Worm (Caenorhabditis elegans) whole organism, L4 larva: ENCODE measurements around the gene Y49F6B.19.
A peak's percentile ranks its signal among the peaks of the same experiment; 100 is the strongest.

ENCODE experiments used
- F26F4.8 ChIP-seq: fragments of 200-800 bp; sonication (Bioruptor generic); conservative IDR thresholded peaks from 2 replicates; pipeline ENCODE4 v1.3.6; 2022; ENCODE audit warnings: missing genetic modification characterization, missing compliant biosample characterization
- F44E2.7 ChIP-seq: fragments of 200-800 bp; sonication (Bioruptor generic); IDR thresholded peaks from 2 replicates; pipeline ENCODE4 v2.1.2; 2022; ENCODE audit warnings: missing genetic modification characterization, missing compliant biosample characterization
- F49E8.2 ChIP-seq: sonication (generic microtip); optimal IDR thresholded peaks from 2 replicates; lab custom pipeline; 2016; ENCODE audit warnings: missing compliant biosample characterization, mild to moderate bottlenecking, missing genetic modification characterization, borderline replicate concordance
- T26A8.4 ChIP-seq: fragments of 200-800 bp; sonication (Bioruptor generic); IDR thresholded peaks from 2 replicates; pipeline ENCODE4 v1.3.6; 2022; ENCODE audit warnings: missing genetic modification characterization, missing compliant biosample characterization
- Y75B8A.6 ChIP-seq: fragments of 200-800 bp; sonication (Bioruptor generic); IDR thresholded peaks from 2 replicates; pipeline ENCODE4 v1.3.6; 2022; ENCODE audit warnings: missing genetic modification reagents, missing genetic modification characterization, missing compliant biosample characterization
- aha-1 ChIP-seq: fragments of 150-350 bp; peaks from one replicate; lab custom pipeline; 2014; ENCODE audit warnings: missing biosample characterization, missing genetic modification characterization
- aly-2 ChIP-seq: sonication (generic microtip); optimal IDR thresholded peaks from 2 replicates; lab custom pipeline; 2018; ENCODE audit warnings: missing biosample characterization, missing genetic modification characterization
- ama-1 ChIP-seq: fragments of 150-350 bp; optimal IDR thresholded peaks from 2 replicates; lab custom pipeline; 2014; ENCODE audit warnings: inconsistent platforms, mixed read lengths
- ceh-20 ChIP-seq: fragments of 200-800 bp; sonication (Bioruptor generic); IDR thresholded peaks from 2 replicates; pipeline ENCODE4 v1.3.6; 2022; ENCODE audit warnings: missing genetic modification reagents, missing genetic modification characterization, missing compliant biosample characterization
- ceh-28 ChIP-seq: fragments of 150-350 bp; optimal IDR thresholded peaks from 2 replicates; lab custom pipeline; 2014; ENCODE audit warnings: missing biosample characterization, missing genetic modification reagents, missing genetic modification characterization
- cey-2 ChIP-seq: sonication (generic microtip); optimal IDR thresholded peaks from 3 replicates; lab custom pipeline; 2017; ENCODE audit warnings: missing genetic modification characterization, mild to moderate bottlenecking, missing compliant biosample characterization, antibody characterized with exemption, borderline replicate concordance; ENCODE audit not compliant: insufficient read depth
- daf-8 ChIP-seq: fragments of 200-800 bp; sonication (Bioruptor generic); IDR thresholded peaks from 2 replicates; pipeline ENCODE4 v1.3.6; 2022; ENCODE audit warnings: missing genetic modification characterization, missing compliant biosample characterization
- dmd-9 ChIP-seq: fragments of 200-800 bp; sonication (Bioruptor generic); IDR thresholded peaks from 2 replicates; pipeline ENCODE4 v1.3.6; 2022; ENCODE audit warnings: missing genetic modification reagents, missing genetic modification characterization, missing compliant biosample characterization
- hif-1 ChIP-seq, 2 experiments: sonication (generic microtip); optimal IDR thresholded peaks; 2 replicates each; lab custom pipeline; 2016 to 2017; ENCODE audit warnings: missing compliant biosample characterization in 2 of 2, missing genetic modification characterization in 2 of 2, missing genetic modification reagents in 2 of 2, missing genotype in 2 of 2, mild to moderate bottlenecking in 1 of 2
- hmg-1.1 ChIP-seq: fragments of 200-800 bp; sonication (Bioruptor generic); IDR thresholded peaks from 2 replicates; pipeline ENCODE4 v1.3.6; 2022; ENCODE audit warnings: missing genetic modification reagents, missing genetic modification characterization, missing compliant biosample characterization
- lim-7 ChIP-seq: fragments of 200-800 bp; sonication (Bioruptor generic); IDR thresholded peaks from 2 replicates; pipeline ENCODE4 v1.3.6; 2022; ENCODE audit warnings: missing genetic modification characterization, missing compliant biosample characterization
- lin-1 ChIP-seq: fragments of 200-800 bp; sonication (Bioruptor generic); IDR thresholded peaks from 2 replicates; pipeline ENCODE4 v1.3.6; 2022; ENCODE audit warnings: missing genetic modification reagents, missing genetic modification characterization, missing compliant biosample characterization
- lin-13 ChIP-seq: fragments of 150-350 bp; optimal IDR thresholded peaks from 2 replicates; lab custom pipeline; 2014; ENCODE audit warnings: missing biosample characterization, missing genetic modification reagents, missing genetic modification characterization
- lsy-2 ChIP-seq, 2 experiments: fragments of 150-350 bp in 1 of 2; sonication (generic microtip) in 1 of 2; optimal IDR thresholded peaks; 2 replicates each; lab custom pipeline; 2014 to 2017; ENCODE audit warnings: missing biosample characterization in 2 of 2, missing genetic modification characterization in 2 of 2
- madf-5 ChIP-seq, 2 experiments: fragments of 200-800 bp; sonication (Bioruptor generic); IDR thresholded peaks; 2 replicates each; pipeline ENCODE4 v1.3.6; 2022; ENCODE audit warnings: missing compliant biosample characterization in 2 of 2, missing genetic modification characterization in 2 of 2
- mdl-1 ChIP-seq, 2 experiments: fragments of 150-350 bp in 1 of 2; sonication (generic microtip) in 1 of 2; optimal IDR thresholded peaks; 2 replicates each; lab custom pipeline; 2014 to 2017; ENCODE audit warnings: missing biosample characterization in 2 of 2, missing genetic modification characterization in 2 of 2
- nhr-11 ChIP-seq: fragments of 150-350 bp; optimal IDR thresholded peaks from 2 replicates; lab custom pipeline; 2014; ENCODE audit warnings: missing biosample characterization, missing genetic modification characterization
- nhr-28 ChIP-seq: fragments of 150-350 bp; optimal IDR thresholded peaks from 2 replicates; lab custom pipeline; 2014; ENCODE audit warnings: missing biosample characterization, missing genetic modification characterization
- snpc-1.2 ChIP-seq: fragments of 200-800 bp; sonication (Bioruptor generic); IDR thresholded peaks from 2 replicates; pipeline ENCODE4 v1.3.6; 2022; ENCODE audit warnings: missing genetic modification reagents, missing genetic modification characterization, missing compliant biosample characterization
- snpc-4 ChIP-seq: fragments of 150-350 bp; optimal IDR thresholded peaks from 2 replicates; lab custom pipeline; 2014; ENCODE audit warnings: missing biosample characterization, missing genetic modification characterization
- unc-130 ChIP-seq: sonication (generic microtip); optimal IDR thresholded peaks from 2 replicates; lab custom pipeline; 2016; ENCODE audit warnings: missing genetic modification reagents, missing genetic modification characterization, missing compliant biosample characterization
- unc-39 ChIP-seq: sonication (generic microtip); optimal IDR thresholded peaks from 2 replicates; lab custom pipeline; 2017; ENCODE audit warnings: missing biosample characterization, missing genetic modification characterization
- unc-62 ChIP-seq, 3 experiments: fragments of 150-350 bp in 1 of 3; sonication (generic microtip); optimal IDR thresholded peaks in 2 of 3; peaks in 1 of 3; 1 replicate in 1 of 3; 2 replicates in 2 of 3; lab custom pipeline; 2014 to 2017; ENCODE audit warnings: missing biosample characterization in 3 of 3, missing genetic modification characterization in 3 of 3, missing genetic modification reagents in 3 of 3, missing genotype in 1 of 3
- vab-7 ChIP-seq: fragments of 200-800 bp; sonication (Bioruptor generic); IDR thresholded peaks from 2 replicates; pipeline ENCODE4 v1.3.6; 2022; ENCODE audit warnings: missing genetic modification reagents, missing genetic modification characterization, missing compliant biosample characterization
- zag-1 ChIP-seq: fragments of 150-350 bp; optimal IDR thresholded peaks from 2 replicates; lab custom pipeline; 2014; ENCODE audit warnings: missing biosample characterization, missing genetic modification characterization
- zfp-3 ChIP-seq: fragments of 200-800 bp; sonication (Bioruptor generic); conservative IDR thresholded peaks from 2 replicates; pipeline ENCODE4 v1.3.6; 2022; ENCODE audit warnings: missing genetic modification reagents, missing genetic modification characterization, missing compliant biosample characterization
- ztf-7 ChIP-seq: fragments of 150-350 bp; optimal IDR thresholded peaks from 2 replicates; lab custom pipeline; 2014; ENCODE audit warnings: missing biosample characterization, missing genetic modification characterization

Y49F6B.19 gene

ce11 chrII:3477171-3477570 is 35.0 kb downstream of the Y49F6B.19 start, which contains the start of gene fbxb-104:
Gene fbxb-104, minus strand, starts transcription at chrII:3477271.
- no peak for TF ChIP-seq unc-39 (tag; lab: Kevin White, UChicago)
- peak in 1 of 2 experiments; percentile 9 for TF ChIP-seq unc-62 (GFP tag; optimal IDR thresholded peaks at IDR 0.05 in 1 of 2; lab: Kevin White, UChicago)
- no peak for TF ChIP-seq unc-62 (tag; optimal IDR thresholded peaks at IDR 0.05; lab: Kevin White, UChicago)

DNA sequence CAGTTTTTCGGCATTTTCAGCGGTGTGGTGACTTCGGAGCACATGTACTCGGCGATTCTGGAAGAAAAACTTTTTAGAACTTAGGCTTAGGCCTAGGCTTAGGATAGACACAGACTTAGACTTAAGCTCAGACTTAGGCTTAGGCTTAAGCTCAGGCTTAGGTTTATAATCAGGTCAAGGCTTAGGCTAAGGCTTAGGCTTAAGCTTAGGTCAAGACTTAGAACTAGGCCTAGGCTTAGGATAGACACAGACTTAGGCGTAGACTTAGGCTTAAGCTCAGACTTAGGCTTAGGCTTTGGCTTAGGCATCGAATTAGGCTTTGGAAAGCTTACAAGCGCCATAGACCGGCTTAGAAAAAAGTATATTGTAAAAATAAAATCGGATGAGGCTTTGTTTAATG is 35.6 kb downstream of the Y49F6B.19 start:
- TF ChIP-seq ceh-20 (GFP tag; lab: Robert Waterston, UW): no peak
- TF ChIP-seq ceh-28 (tag; lab: Kevin White, UChicago): no peak

ce11 chrII:3473744-3474143 is 38.4 kb downstream of the Y49F6B.19 start, which contains the start of gene sdz-32:
Gene sdz-32, plus strand, starts transcription at chrII:3474044.
- no peak for TF ChIP-seq hif-1 (tag; optimal IDR thresholded peaks at IDR 0.05; lab: Kevin White, UChicago)
- TF ChIP-seq dmd-9 (GFP tag; lab: Robert Waterston, UW): no peak
- no peak for TF ChIP-seq snpc-4 (tag; lab: Kevin White, UChicago)
- TF ChIP-seq unc-130 (GFP tag; lab: Kevin White, UChicago): no peak
- no peak for TF ChIP-seq zfp-3
- no peak for TF ChIP-seq daf-8
- no peak for TF ChIP-seq lin-1
- no peak for TF ChIP-seq snpc-1.2 (GFP tag; lab: Robert Waterston, UW)
- TF ChIP-seq lim-7 (GFP tag; lab: Robert Waterston, UW): no peak
- no peak for TF ChIP-seq hmg-1.1
- TF ChIP-seq vab-7 (GFP tag; lab: Robert Waterston, UW): no peak
- TF ChIP-seq, all 104 proteins: peak for 0

DNA sequence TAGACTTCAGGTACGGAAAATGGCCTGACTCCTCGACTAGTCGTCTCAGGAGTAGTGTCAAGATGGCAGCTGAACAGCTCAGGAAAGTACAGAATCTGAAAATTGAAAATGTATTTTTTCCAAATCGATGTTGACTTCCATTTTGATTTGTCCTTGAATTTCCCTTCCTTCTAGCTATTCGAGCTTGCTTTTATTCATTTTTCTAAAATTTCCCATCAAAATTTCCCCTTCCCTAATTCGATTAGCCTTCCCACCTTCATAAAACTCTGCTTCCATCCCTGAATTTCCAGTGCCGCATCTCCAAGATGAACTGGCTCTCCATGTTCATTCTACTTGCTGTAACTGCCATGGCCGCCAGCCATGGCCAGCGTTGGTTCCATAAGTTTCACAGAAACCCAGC is 39.3 kb downstream of the Y49F6B.19 start, which contains the start of gene Y49F6B.6:
Gene Y49F6B.6 (plus strand): TSS at position 301 of the 400 bp plus-strand sequence.
- TF ChIP-seq ama-1 (lab: Kevin White, UChicago) (no peak), mdl-1 (tag; optimal IDR thresholded peaks at IDR 0.05; lab: Kevin White, UChicago) (no peak), F26F4.8 (GFP tag; lab: Robert Waterston, UW) (no peak), F49E8.2 (tag; lab: Kevin White, UChicago) (no peak), ztf-7 (no peak), Y75B8A.6 (no peak), nhr-28 (tag; lab: Kevin White, UChicago) (no peak), unc-130 (GFP tag; lab: Kevin White, UChicago) (no peak), ceh-20 (GFP tag; lab: Robert Waterston, UW) (no peak), zag-1 (tag; lab: Kevin White, UChicago) (no peak), madf-5 (GFP tag; IDR thresholded peaks at IDR 0.05; lab: Robert Waterston, UW) (no peak), aly-2 (no peak), nhr-11 (tag; lab: Kevin White, UChicago) (no peak), cey-2 (tag; lab: Kevin White, UChicago) (no peak), lsy-2 (tag; optimal IDR thresholded peaks at IDR 0.05; lab: Kevin White, UChicago) (no peak), snpc-4 (tag; lab: Kevin White, UChicago) (no peak)

ce11 chrII:3472316-3472715 is 39.8 kb downstream of the Y49F6B.19 start, which contains the start of gene Y49F6B.12:
Gene Y49F6B.12, minus strand, starts transcription at chrII:3472416.
- TF ChIP-seq aha-1: peak; percentile 45
- TF ChIP-seq hmg-1.1: no peak
- no peak for TF ChIP-seq T26A8.4 (GFP tag; lab: Robert Waterston, UW)
- TF ChIP-seq lin-13 (GFP tag; lab: Kevin White, UChicago): no peak
- no peak for TF ChIP-seq F44E2.7 (GFP tag; lab: Robert Waterston, UW)
- TF ChIP-seq zfp-3: no peak
- TF ChIP-seq, all 104 proteins: peak for 1
